Fruit fly (Drosophila melanogaster): ENCODE measurements around the gene Oga.
A peak's percentile ranks its signal among the peaks of the same experiment; 100 is the strongest.

Gene Oga

DNA sequence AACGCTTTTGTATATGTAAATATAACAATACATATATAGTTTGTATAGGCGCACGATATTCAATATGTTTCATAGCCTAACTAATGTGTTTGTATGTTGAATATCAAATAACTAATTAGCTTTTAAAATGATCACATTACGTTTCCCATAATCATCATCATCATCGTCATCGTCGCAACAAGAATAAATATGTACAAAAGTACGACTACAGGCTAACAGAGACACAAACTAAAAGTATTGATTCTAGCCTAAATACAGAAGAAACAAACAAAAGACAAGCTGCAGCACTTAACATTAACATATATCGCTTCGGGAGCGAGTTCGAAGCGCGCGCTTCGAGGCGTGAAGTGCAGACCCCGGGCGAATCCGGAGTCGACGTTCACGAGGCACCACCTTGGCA, 52.3 kb downstream of the Oga start (continued):
- TF ChIP-seq CG18476 (GFP tag; optimal IDR thresholded peaks at IDR 0.05) (peak; percentile 1), CG12769 (tag; optimal IDR thresholded peaks at IDR 0.05) (peak; percentile 13), CG10979 (tag; optimal IDR thresholded peaks at IDR 0.05) (no peak), CG8944 (GFP tag; optimal IDR thresholded peaks at IDR 0.05) (no peak), CG17328 (GFP tag; IDR thresholded peaks at IDR 0.05) (no peak), da (GFP tag; optimal IDR thresholded peaks at IDR 0.05) (no peak), H2.0 (GFP tag; IDR thresholded peaks at IDR 0.05) (no peak), CG10147 (GFP tag; optimal IDR thresholded peaks at IDR 0.05) (no peak), pnt (GFP tag; optimal IDR thresholded peaks at IDR 0.05) (no peak), jumu (GFP tag; optimal IDR thresholded peaks at IDR 0.05) (no peak), pita (GFP tag; optimal IDR thresholded peaks at IDR 0.05) (no peak), CG18619 (GFP tag; optimal IDR thresholded peaks at IDR 0.05) (peak; percentile 20), CG1233 (GFP tag; optimal IDR thresholded peaks at IDR 0.05) (peak; percentile 35), peb (GFP tag; IDR thresholded peaks at IDR 0.05) (no peak), dysf (GFP tag; IDR thresholded peaks at IDR 0.05) (no peak), CG30431 (GFP tag; optimal IDR thresholded peaks at IDR 0.05) (no peak), p53 (GFP tag; optimal IDR thresholded peaks at IDR 0.05) (no peak), Bteb2 (GFP tag; optimal IDR thresholded peaks at IDR 0.05) (no peak), CG4617 (GFP tag; optimal IDR thresholded peaks at IDR 0.05; ENCODE audit: borderline replicate concordance) (no peak), Nf-YC (tag; optimal IDR thresholded peaks at IDR 0.05) (peak; percentile 5), CG14050 (GFP tag; IDR thresholded peaks at IDR 0.05) (no peak), chn (GFP tag; optimal IDR thresholded peaks at IDR 0.05) (no peak), CG17568 (GFP tag; optimal IDR thresholded peaks at IDR 0.05) (peak; percentile 66), CG3847 (GFP tag; IDR thresholded peaks at IDR 0.05) (no peak), CG2120 (GFP tag; optimal IDR thresholded peaks at IDR 0.05) (no peak), ci (GFP tag; IDR thresholded peaks at IDR 0.05) (0 out of 3 replicates have a peak, but pooled peaks have one; percentile 22), danr (GFP tag; IDR thresholded peaks at IDR 0.05) (no peak), Lim3 (GFP tag; IDR thresholded peaks at IDR 0.05) (no peak), ap (GFP tag; IDR thresholded peaks at IDR 0.05) (no peak), CG9876 (GFP tag; optimal IDR thresholded peaks at IDR 0.05) (no peak), CG31441 (GFP tag; IDR thresholded peaks at IDR 0.05) (no peak; the same call in 1 of the 2 replicates), klu (GFP tag; IDR thresholded peaks at IDR 0.05) (no peak), CG2678 (tag; optimal IDR thresholded peaks at IDR 0.05) (peak; percentile 60), kah (GFP tag; optimal IDR thresholded peaks at IDR 0.05) (no peak), CG12299 (tag; optimal IDR thresholded peaks at IDR 0.05) (no peak), Hmx (GFP tag; optimal IDR thresholded peaks at IDR 0.05) (no peak), zf30C (GFP tag; optimal IDR thresholded peaks at IDR 0.05) (no peak), CG31224 (GFP tag; IDR thresholded peaks at IDR 0.05) (no peak), kay (GFP tag; optimal IDR thresholded peaks at IDR 0.05) (no peak), CG18011 (GFP tag; optimal IDR thresholded peaks at IDR 0.05) (no peak), Ravus (GFP tag; IDR thresholded peaks at IDR 0.05) (no peak), Dad (GFP tag; optimal IDR thresholded peaks at IDR 0.05) (no peak), Doc2 (GFP tag; IDR thresholded peaks at IDR 0.05) (no peak), CG2202 (tag; optimal IDR thresholded peaks at IDR 0.05) (no peak), slou (GFP tag; optimal IDR thresholded peaks at IDR 0.05) (no peak), Xrp1 (GFP tag; IDR thresholded peaks at IDR 0.05) (no peak), CG7372 (GFP tag; IDR thresholded peaks at IDR 0.05) (no peak), CG18262 (tag; optimal IDR thresholded peaks at IDR 0.05) (peak; percentile 8), gt (GFP tag; IDR thresholded peaks at IDR 0.05) (no peak), cwo (GFP tag; optimal IDR thresholded peaks at IDR 0.05) (no peak), CG9797 (GFP tag; optimal IDR thresholded peaks at IDR 0.05) (no peak), CG17385 (GFP tag; optimal IDR thresholded peaks at IDR 0.05) (peak; percentile 11)
